Worm (Caenorhabditis elegans) whole organism, L4 larva: ENCODE data around the gene srw-31.

Experiments used
- ama-1 ChIP-seq: fragments of 150-350 bp; optimal IDR thresholded peaks from 2 replicates; lab custom pipeline; 2014; ENCODE audit warnings: inconsistent platforms, mixed read lengths
- fos-1 ChIP-seq: fragments of 150-350 bp; optimal IDR thresholded peaks from 2 replicates; lab custom pipeline; 2014; ENCODE audit warnings: missing biosample characterization, missing genetic modification characterization
- hlh-30 ChIP-seq: sonication (generic microtip); optimal IDR thresholded peaks from 2 replicates; lab custom pipeline; 2017; ENCODE audit warnings: antibody characterized with exemption, mild to moderate bottlenecking, missing genetic modification characterization, missing compliant biosample characterization; ENCODE audit not compliant: insufficient read depth
- nhr-10 ChIP-seq: fragments of 150-350 bp; optimal IDR thresholded peaks from 2 replicates; lab custom pipeline; 2014; ENCODE audit warnings: missing biosample characterization, missing genetic modification characterization
- nhr-28 ChIP-seq: fragments of 150-350 bp; optimal IDR thresholded peaks from 2 replicates; lab custom pipeline; 2014; ENCODE audit warnings: missing biosample characterization, missing genetic modification characterization
- nhr-41 ChIP-seq: fragments of 200-800 bp; sonication (Bioruptor generic); IDR thresholded peaks from 2 replicates; pipeline ENCODE4 v1.3.6; 2022; ENCODE audit warnings: missing genetic modification reagents, missing genetic modification characterization, missing compliant biosample characterization
- nhr-76 ChIP-seq: fragments of 150-350 bp; optimal IDR thresholded peaks from 2 replicates; lab custom pipeline; 2014; ENCODE audit warnings: missing biosample characterization, missing genetic modification characterization
- set-16 ChIP-seq: fragments of 200-800 bp; sonication (Bioruptor generic); IDR thresholded peaks from 2 replicates; pipeline ENCODE4 v1.3.6; 2022; ENCODE audit warnings: missing genetic modification reagents, missing genetic modification characterization, missing compliant biosample characterization
- skn-1 ChIP-seq: fragments of 150-350 bp; optimal IDR thresholded peaks from 2 replicates; lab custom pipeline; 2014; ENCODE audit warnings: missing biosample characterization, missing genetic modification characterization
- zag-1 ChIP-seq: fragments of 150-350 bp; optimal IDR thresholded peaks from 2 replicates; lab custom pipeline; 2014; ENCODE audit warnings: missing biosample characterization, missing genetic modification characterization
- ztf-11 ChIP-seq: fragments of 150-350 bp; optimal IDR thresholded peaks from 2 replicates; lab custom pipeline; 2014; ENCODE audit warnings: missing biosample characterization, missing genetic modification characterization

DNA sequence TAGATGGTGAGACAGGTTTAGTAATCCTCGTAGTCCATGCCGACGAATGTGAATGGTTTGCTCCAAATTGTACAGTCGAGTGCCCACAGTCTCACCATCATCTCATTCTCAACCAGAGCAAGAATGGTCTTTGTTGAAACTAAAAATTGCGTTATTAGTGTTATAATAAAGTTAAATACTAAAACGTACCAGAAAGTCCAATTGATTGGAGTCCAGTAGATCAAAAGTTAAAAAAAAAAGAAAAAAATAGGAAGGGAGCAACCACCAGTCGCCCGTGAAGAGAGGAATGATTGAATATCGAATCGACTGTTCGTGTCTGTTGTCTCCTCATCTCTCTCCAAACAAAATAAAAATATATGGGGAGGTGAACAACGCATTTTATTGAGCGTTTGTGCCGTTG lies 24.1 kb downstream of the srw-31 start, which contains the start of gene C18D4.12:
- no peak for TF ChIP-seq fos-1
- TF ChIP-seq ztf-11 (tag; lab: Kevin White, UChicago), result no peak
- no peak for TF ChIP-seq nhr-41 (GFP tag; lab: Robert Waterston, UW)
- no peak for TF ChIP-seq skn-1
- no peak for TF ChIP-seq nhr-28 (tag; lab: Kevin White, UChicago)
- TF ChIP-seq zag-1 (tag; lab: Kevin White, UChicago), result no peak
- TF ChIP-seq hlh-30 (tag; lab: Kevin White, UChicago), result no peak
- TF ChIP-seq nhr-10 (tag; lab: Kevin White, UChicago), result no peak
- TF ChIP-seq set-16 (GFP tag; lab: Robert Waterston, UW), result no peak
- TF ChIP-seq ama-1, result no peak
- no peak for TF ChIP-seq nhr-76 (tag; lab: Kevin White, UChicago)
